Worm (Caenorhabditis elegans): ENCODE results near the gene sec-10.

ce11 chrIV:7782292-7782691 is at the start of gene sec-10:
- TF ChIP-seq ama-1 (optimal IDR thresholded peaks at IDR 0.05) (no peak), ceh-82 (tag; optimal IDR thresholded peaks at IDR 0.05) (no peak), egl-27 (tag; optimal IDR thresholded peaks at IDR 0.05) (no peak), nhr-12 (tag; optimal IDR thresholded peaks at IDR 0.05) (no peak), unc-98 (GFP tag; IDR thresholded peaks at IDR 0.05) (no peak), mab-9 (GFP tag; IDR thresholded peaks at IDR 0.05) (no peak), dpl-1 (GFP tag; optimal IDR thresholded peaks at IDR 0.05) (no peak), snpc-4 (tag; optimal IDR thresholded peaks at IDR 0.05) (no peak), ces-1 (GFP tag; optimal IDR thresholded peaks at IDR 0.05) (no peak)
